Worm (Caenorhabditis elegans): ENCODE measurements around the gene fbxb-87.

- TF ChIP-seq nhr-237 (tag; optimal IDR thresholded peaks at IDR 0.05) (no peak), lin-11 (tag; optimal IDR thresholded peaks at IDR 0.05) (no peak), ZK546.5 (tag; optimal IDR thresholded peaks at IDR 0.05) (no peak), egl-27 (tag; optimal IDR thresholded peaks at IDR 0.05) (no peak), ceh-82 (tag; optimal IDR thresholded peaks at IDR 0.05) (no peak), unc-55 (GFP tag; optimal IDR thresholded peaks at IDR 0.05) (no peak), ama-1 (optimal IDR thresholded peaks at IDR 0.05) (no peak)
Observed at ce11 chrIII:10861375-10861774, 32.9 kb upstream of the fbxb-87 start.

All from whole organism, L2 larva.